Worm (Caenorhabditis elegans) whole organism, midembryonic: Measurements from ENCODE around the gene tbx-35.

Experiments used
- T22C8.4 ChIP-seq: fragments of 200-800 bp; sonication (Bioruptor generic); IDR thresholded peaks from 2 replicates; pipeline ENCODE4 v1.3.6; 2022; ENCODE audit warnings: missing genetic modification characterization, missing compliant biosample characterization
- cog-1 ChIP-seq: sonication (generic microtip); optimal IDR thresholded peaks from 2 replicates; lab custom pipeline; 2016; ENCODE audit warnings: missing genetic modification characterization, missing compliant biosample characterization
- flt-1 ChIP-seq: fragments of 200-800 bp; sonication (Bioruptor generic); IDR thresholded peaks from 2 replicates; pipeline ENCODE4 v1.3.6; 2022; ENCODE audit warnings: missing genetic modification characterization, missing compliant biosample characterization
- klf-2 ChIP-seq: fragments of 200-800 bp; sonication (Bioruptor generic); conservative IDR thresholded peaks from 2 replicates; pipeline ENCODE4 v1.3.6; 2022; ENCODE audit warnings: missing genetic modification reagents, missing genetic modification characterization, missing compliant biosample characterization
- med-1 ChIP-seq: sonication (generic microtip); optimal IDR thresholded peaks from 2 replicates; lab custom pipeline; 2017; ENCODE audit warnings: missing genetic modification characterization, mild to moderate bottlenecking, missing compliant biosample characterization, antibody characterized with exemption, missing genetic modification reagents; ENCODE audit not compliant: insufficient read depth
- ref-1 ChIP-seq: fragments of 200-800 bp; sonication (Bioruptor generic); conservative IDR thresholded peaks from 2 replicates; pipeline ENCODE4 v1.3.6; 2022; ENCODE audit warnings: missing genetic modification reagents, missing genetic modification characterization, missing compliant biosample characterization
- tab-1 ChIP-seq: fragments of 200-800 bp; sonication (Bioruptor generic); IDR thresholded peaks from 2 replicates; pipeline ENCODE4 v1.3.6; 2022; ENCODE audit warnings: missing genetic modification characterization, missing compliant biosample characterization
- ztf-23 ChIP-seq: fragments of 200-800 bp; sonication (Bioruptor generic); IDR thresholded peaks from 2 replicates; pipeline ENCODE4 v1.3.6; 2022; ENCODE audit warnings: missing genetic modification reagents, missing genetic modification characterization, missing compliant biosample characterization
- ztf-29 ChIP-seq: fragments of 200-800 bp; sonication (Bioruptor generic); IDR thresholded peaks from 2 replicates; pipeline ENCODE4 v1.3.6; 2022; ENCODE audit warnings: missing genetic modification reagents, missing genetic modification characterization, missing compliant biosample characterization

tbx-35 gene

ce11 chrII:5518055-5518454 is 7.1 kb downstream of the tbx-35 start:
- no peak for TF ChIP-seq ref-1 (GFP tag; lab: Robert Waterston, UW)
- TF ChIP-seq cog-1 (tag; lab: Kevin White, UChicago) = no peak
- TF ChIP-seq med-1 = no peak
- no peak for TF ChIP-seq tab-1 (GFP tag; lab: Robert Waterston, UW)
- TF ChIP-seq T22C8.4 (GFP tag; lab: Robert Waterston, UW) = no peak
- no peak for TF ChIP-seq flt-1
- no peak for TF ChIP-seq ztf-29
- no peak for TF ChIP-seq klf-2

ce11 chrII:5517643-5518042 is 7.6 kb downstream of the tbx-35 start, which contains the start of gene ZK177.9:
Gene ZK177.9 (minus strand): TSS chrII:5517743.
- TF ChIP-seq ref-1 (GFP tag; lab: Robert Waterston, UW) (no peak), med-1 (no peak), cog-1 (tag; lab: Kevin White, UChicago) (no peak), ztf-23 (GFP tag; lab: Robert Waterston, UW) (no peak), flt-1 (no peak), ztf-29 (no peak), tab-1 (GFP tag; lab: Robert Waterston, UW) (no peak), klf-2 (no peak), T22C8.4 (GFP tag; lab: Robert Waterston, UW) (no peak)

- TF ChIP-seq ztf-23 (GFP tag; lab: Robert Waterston, UW) (no peak), klf-2 (no peak), cog-1 (tag; lab: Kevin White, UChicago) (no peak), T22C8.4 (GFP tag; lab: Robert Waterston, UW) (no peak), ref-1 (GFP tag; lab: Robert Waterston, UW) (no peak), ztf-29 (no peak), med-1 (no peak), flt-1 (no peak), tab-1 (GFP tag; lab: Robert Waterston, UW) (no peak)
These were observed 9.7 kb downstream of the tbx-35 start, which contains the start of gene ZK177.3 for ce11 chrII:5515542-5515941. Gene ZK177.3 (plus strand): TSS chrII:5515842.

DNA sequence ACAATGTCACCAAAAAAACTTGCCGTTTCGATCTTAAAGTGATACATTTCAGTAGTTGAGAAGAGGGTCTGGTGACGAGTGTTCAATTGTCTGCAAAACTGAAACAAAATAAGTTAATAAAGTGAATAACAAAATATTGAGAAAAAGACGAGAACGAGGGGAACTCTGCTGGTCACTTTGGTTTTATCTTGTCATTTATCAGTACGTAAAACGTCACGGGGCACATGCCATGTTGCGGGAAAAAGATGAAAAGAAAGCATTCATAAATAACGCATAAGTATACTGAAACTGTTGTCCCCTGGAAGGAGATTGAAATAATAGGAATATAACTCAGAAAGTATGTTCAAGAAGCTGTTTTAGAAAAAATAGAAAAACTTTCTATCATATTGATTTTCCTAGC is 10.4 kb downstream of the tbx-35 start, which contains the start of gene sahd-1:
Gene sahd-1, minus strand, starts transcription at position 100 of the 400 bp plus-strand sequence.
- TF ChIP-seq ref-1 (GFP tag; lab: Robert Waterston, UW) (no peak), flt-1 (no peak), tab-1 (GFP tag; lab: Robert Waterston, UW) (no peak), med-1 (no peak), T22C8.4 (GFP tag; lab: Robert Waterston, UW) (no peak), klf-2 (no peak), ztf-23 (GFP tag; lab: Robert Waterston, UW) (no peak), ztf-29 (no peak), cog-1 (tag; lab: Kevin White, UChicago) (no peak)

DNA sequence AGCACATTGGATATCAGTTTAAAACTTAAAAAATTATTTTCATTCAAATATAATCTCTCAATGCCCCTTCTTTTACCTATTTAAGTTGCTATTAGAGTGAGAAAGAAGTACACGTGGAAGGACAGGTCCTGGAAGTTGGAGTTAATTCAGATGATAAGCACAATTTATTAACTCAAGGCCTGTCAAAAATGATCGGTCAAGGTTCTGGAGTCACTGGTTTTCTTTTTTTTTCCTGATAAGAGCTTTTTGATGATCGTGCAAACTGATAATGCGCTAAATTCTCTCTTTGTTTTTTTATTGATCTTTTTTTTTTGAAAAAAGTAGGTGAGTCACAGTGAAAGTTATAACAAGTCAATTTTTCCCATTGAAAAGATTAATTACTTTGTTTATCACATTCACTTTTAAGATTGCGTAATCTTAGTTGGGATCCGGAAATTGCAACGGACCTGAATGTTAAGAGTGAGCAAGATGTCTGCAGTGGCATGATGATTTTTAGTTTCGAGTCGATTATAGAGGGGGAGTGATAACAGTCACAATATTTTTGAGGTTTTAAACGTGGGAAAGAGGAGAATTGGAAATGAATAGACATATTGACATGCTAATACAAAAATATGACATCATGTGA is 12.6 kb downstream of the tbx-35 start:
- TF ChIP-seq ref-1 (GFP tag; lab: Robert Waterston, UW) (no peak), med-1 (no peak), klf-2 (no peak), tab-1 (GFP tag; lab: Robert Waterston, UW) (no peak), flt-1 (no peak), cog-1 (tag; lab: Kevin White, UChicago) (no peak), ztf-29 (no peak), ztf-23 (GFP tag; lab: Robert Waterston, UW) (no peak), T22C8.4 (GFP tag; lab: Robert Waterston, UW) (no peak)

DNA sequence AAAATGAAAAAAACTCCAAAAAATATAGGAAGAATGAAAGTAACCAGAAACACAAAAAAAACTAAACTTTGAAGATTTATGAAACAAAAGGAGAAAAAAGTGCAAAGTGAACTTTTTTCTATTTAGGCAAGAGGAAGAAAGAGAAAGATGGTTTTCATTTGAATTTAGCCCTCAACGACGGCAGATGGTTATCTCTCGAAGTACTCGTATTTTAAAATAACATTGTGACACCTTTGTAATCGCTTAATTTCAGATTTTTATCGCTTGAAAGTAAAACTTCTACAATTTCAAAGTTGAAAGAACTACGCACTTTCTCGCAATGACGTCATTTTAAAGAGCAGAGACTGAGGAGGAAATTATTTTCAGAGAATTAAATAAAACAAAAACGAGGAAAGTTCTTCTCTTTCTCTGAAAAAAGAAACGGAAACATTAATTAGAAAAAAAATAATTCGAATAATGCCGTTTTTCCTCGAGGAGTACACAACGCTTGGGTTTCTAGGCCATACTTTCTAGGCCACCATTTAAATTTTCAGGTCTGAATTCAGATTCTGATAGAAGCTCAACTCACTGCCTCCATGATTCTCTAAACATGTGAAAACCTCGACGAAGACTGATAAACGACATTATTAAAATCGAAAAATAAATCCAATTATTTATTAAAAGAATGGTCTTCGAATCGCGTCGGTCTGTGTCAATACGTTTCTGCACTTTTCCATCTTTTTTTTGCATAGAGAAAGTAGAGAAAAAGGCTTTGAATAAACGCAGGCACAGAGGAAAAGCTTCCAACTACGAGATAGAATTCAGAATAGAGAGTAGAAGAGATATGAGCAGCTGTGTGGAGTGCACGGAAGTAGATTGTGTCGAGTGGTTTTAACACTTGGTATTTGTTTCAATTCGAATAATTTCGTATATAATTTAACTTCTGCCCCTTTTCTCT is 13.5 kb downstream of the tbx-35 start:
- TF ChIP-seq tab-1 (GFP tag; lab: Robert Waterston, UW) = no peak
- TF ChIP-seq klf-2 = no peak
- no peak for TF ChIP-seq med-1
- no peak for TF ChIP-seq ztf-23 (GFP tag; lab: Robert Waterston, UW)
- peak; percentile 44 for TF ChIP-seq cog-1 (tag; lab: Kevin White, UChicago)
- no peak for TF ChIP-seq ztf-29

- TF ChIP-seq tab-1 (GFP tag; lab: Robert Waterston, UW) (no peak), klf-2 (no peak), ztf-23 (GFP tag; lab: Robert Waterston, UW) (no peak)
These were observed 19.3 kb downstream of the tbx-35 start, which contains the start of gene npp-24 for ce11 chrII:5505820-5506287. Gene npp-24 (plus strand): TSS chrII:5505870.

ce11 chrII:5503760-5504159 is 21.4 kb downstream of the tbx-35 start, which contains the start of gene cyp-44A1:
Gene cyp-44A1 (plus strand): TSS chrII:5504044.
- TF ChIP-seq T22C8.4 (GFP tag; lab: Robert Waterston, UW) = no peak

ce11 chrII:5500986-5501657 is 24.1 kb downstream of the tbx-35 start, which contains the start of gene F12A10.8:
Gene F12A10.8 (minus strand): TSS chrII:5501064.
- TF ChIP-seq tab-1 (GFP tag; lab: Robert Waterston, UW) = no peak
- no peak for TF ChIP-seq ref-1 (GFP tag; lab: Robert Waterston, UW)
- TF ChIP-seq cog-1 (tag; lab: Kevin White, UChicago) = no peak
- TF ChIP-seq klf-2 = no peak
- TF ChIP-seq med-1 = no peak
- no peak for TF ChIP-seq flt-1
- TF ChIP-seq ztf-23 (GFP tag; lab: Robert Waterston, UW) = no peak
